Fruit fly (Drosophila melanogaster) whole organism, prepupa: ENCODE results near the gene CG6638.

Experiments used
- Blimp-1 ChIP-seq: fragments of 200-800 bp; sonication (Bioruptor generic); optimal IDR thresholded peaks from 3 replicates; lab custom pipeline; 2017; ENCODE audit warnings: missing biosample characterization, missing genetic modification characterization, mild to moderate bottlenecking, moderate library complexity, missing genetic modification reagents
- CG10669 ChIP-seq: fragments of 200-800 bp; sonication (Bioruptor generic); optimal IDR thresholded peaks from 3 replicates; lab custom pipeline; 2018; ENCODE audit warnings: missing biosample characterization, mild to moderate bottlenecking, missing genetic modification characterization, moderate library complexity
- CG11294 ChIP-seq: fragments of 200-800 bp; sonication (Bioruptor generic); IDR thresholded peaks from 2 replicates; pipeline ENCODE4 v1.3.6; 2022; ENCODE audit warnings: missing biosample characterization, missing genetic modification characterization
- CG11762 ChIP-seq: fragments of 200-800 bp; sonication (Bioruptor generic); optimal IDR thresholded peaks from 3 replicates; lab custom pipeline; 2016; ENCODE audit warnings: missing biosample characterization, missing genetic modification characterization; ENCODE audit not compliant: insufficient read depth
- CG11902 ChIP-seq: fragments of 200-800 bp; sonication (Bioruptor generic); optimal IDR thresholded peaks from 3 replicates; lab custom pipeline; 2016; ENCODE audit warnings: missing biosample characterization, missing genetic modification characterization
- CG1621 ChIP-seq: fragments of 200-800 bp; sonication (Bioruptor generic); optimal IDR thresholded peaks from 3 replicates; lab custom pipeline; 2018; ENCODE audit warnings: missing biosample characterization, mild to moderate bottlenecking, missing genetic modification characterization
- CG16779 ChIP-seq: fragments of 200-800 bp; sonication (Bioruptor generic); optimal IDR thresholded peaks from 3 replicates; lab custom pipeline; 2017; ENCODE audit warnings: missing biosample characterization, mild to moderate bottlenecking, missing genetic modification characterization
- CG31627 ChIP-seq: fragments of 200-800 bp; sonication (Bioruptor generic); optimal IDR thresholded peaks from 3 replicates; lab custom pipeline; 2016; ENCODE audit warnings: missing biosample characterization, missing genetic modification characterization
- CG32006 ChIP-seq: fragments of 200-800 bp; sonication (Bioruptor generic); optimal IDR thresholded peaks from 3 replicates; lab custom pipeline; 2017; ENCODE audit warnings: missing biosample characterization, mild to moderate bottlenecking, missing genetic modification characterization
- CG34406 ChIP-seq: fragments of 200-800 bp; sonication (Bioruptor generic); optimal IDR thresholded peaks from 3 replicates; lab custom pipeline; 2016; ENCODE audit warnings: missing biosample characterization, missing genetic modification characterization
- CG3919 ChIP-seq: fragments of 200-800 bp; sonication (Bioruptor generic); optimal IDR thresholded peaks from 3 replicates; lab custom pipeline; 2016; ENCODE audit warnings: missing biosample characterization, missing genetic modification characterization
- CG4318 ChIP-seq: fragments of 200-800 bp; sonication (Bioruptor generic); optimal IDR thresholded peaks from 3 replicates; lab custom pipeline; 2017; ENCODE audit warnings: missing biosample characterization, mild to moderate bottlenecking, missing genetic modification characterization
- CG6163 ChIP-seq: fragments of 200-800 bp; sonication (Bioruptor generic); IDR thresholded peaks from 3 replicates; pipeline ENCODE4 v1.3.6; 2022; ENCODE audit warnings: missing biosample characterization, missing genetic modification characterization
- CG6792 ChIP-seq: fragments of 200-800 bp; sonication (Bioruptor generic); optimal IDR thresholded peaks from 3 replicates; lab custom pipeline; 2016; ENCODE audit warnings: missing biosample characterization, missing genetic modification characterization
- CG6808 ChIP-seq: fragments of 200-800 bp; sonication (Bioruptor generic); optimal IDR thresholded peaks from 3 replicates; lab custom pipeline; 2017; ENCODE audit warnings: missing biosample characterization, missing genetic modification characterization, mild to moderate bottlenecking, moderate library complexity, missing genetic modification reagents
- CG6854 ChIP-seq: fragments of 200-800 bp; sonication (Bioruptor generic); optimal IDR thresholded peaks from 2 replicates; lab custom pipeline; 2017; ENCODE audit warnings: missing biosample characterization, mild to moderate bottlenecking, missing genetic modification characterization
- CG7368 ChIP-seq: fragments of 200-800 bp; sonication (Bioruptor generic); optimal IDR thresholded peaks from 3 replicates; lab custom pipeline; 2016; ENCODE audit warnings: missing biosample characterization, missing genetic modification characterization
- CG8119 ChIP-seq: fragments of 200-800 bp; sonication (Bioruptor generic); IDR thresholded peaks from 3 replicates; pipeline ENCODE4 v1.3.6; 2022; ENCODE audit warnings: missing biosample characterization, missing genetic modification characterization
- CG8319 ChIP-seq: fragments of 200-800 bp; sonication (Bioruptor generic); optimal IDR thresholded peaks from 3 replicates; lab custom pipeline; 2016; ENCODE audit warnings: missing biosample characterization, missing genetic modification characterization
- CG8632 ChIP-seq: fragments of 200-800 bp; sonication (Bioruptor generic); optimal IDR thresholded peaks from 3 replicates; lab custom pipeline; 2016; ENCODE audit warnings: missing biosample characterization, missing genetic modification characterization
- CG9139 ChIP-seq: fragments of 200-800 bp; sonication (Bioruptor generic); optimal IDR thresholded peaks from 3 replicates; lab custom pipeline; 2017; ENCODE audit warnings: missing biosample characterization, mild to moderate bottlenecking, missing genetic modification characterization
- Eip75B ChIP-seq: fragments of 200-800 bp; sonication (Bioruptor generic); optimal IDR thresholded peaks from 3 replicates; lab custom pipeline; 2016; ENCODE audit warnings: missing biosample characterization, missing genetic modification characterization
- Eip78C ChIP-seq: fragments of 200-800 bp; sonication (Bioruptor generic); peaks from one replicate; lab custom pipeline; 2016; ENCODE audit warnings: missing biosample characterization, missing genetic modification characterization
- Eip93F ChIP-seq: fragments of 200-800 bp; sonication (Bioruptor generic); optimal IDR thresholded peaks from 2 replicates; lab custom pipeline; 2016; ENCODE audit warnings: missing biosample characterization, mild to moderate bottlenecking, missing genetic modification characterization
- Ets21C ChIP-seq: fragments of 200-800 bp; sonication (Bioruptor generic); optimal IDR thresholded peaks from 3 replicates; lab custom pipeline; 2016; ENCODE audit warnings: missing biosample characterization, missing genetic modification characterization
- Ets96B ChIP-seq: fragments of 200-800 bp; optimal IDR thresholded peaks from 2 replicates; lab custom pipeline; 2019; ENCODE audit warnings: missing biosample characterization, mild to moderate bottlenecking, missing genetic modification characterization, moderate library complexity
- Gug ChIP-seq: fragments of 200-800 bp; sonication (Bioruptor generic); IDR thresholded peaks from 2 replicates; pipeline ENCODE4 v1.3.6; 2022; ENCODE audit warnings: missing biosample characterization, missing genetic modification characterization
- Hr39 ChIP-seq: fragments of 200-800 bp; sonication (Bioruptor generic); optimal IDR thresholded peaks from 2 replicates; lab custom pipeline; 2016; ENCODE audit warnings: missing biosample characterization, missing genetic modification characterization
- Hr4 ChIP-seq: fragments of 200-800 bp; sonication (Bioruptor generic); optimal IDR thresholded peaks from 3 replicates; lab custom pipeline; 2016; ENCODE audit warnings: missing biosample characterization, missing genetic modification characterization
- Lpt ChIP-seq: fragments of 200-800 bp; sonication (Bioruptor generic); optimal IDR thresholded peaks from 3 replicates; lab custom pipeline; 2016; ENCODE audit warnings: missing biosample characterization, missing genetic modification characterization
- Met ChIP-seq: fragments of 200-800 bp; sonication (Bioruptor generic); optimal IDR thresholded peaks from 3 replicates; lab custom pipeline; 2016; ENCODE audit warnings: missing biosample characterization, missing genetic modification characterization
- OdsH ChIP-seq: fragments of 200-800 bp; sonication (Bioruptor generic); optimal IDR thresholded peaks from 3 replicates; lab custom pipeline; 2016; ENCODE audit warnings: missing biosample characterization, missing genetic modification characterization
- Smox ChIP-seq: fragments of 200-800 bp; sonication (Bioruptor generic); optimal IDR thresholded peaks from 3 replicates; lab custom pipeline; 2016; ENCODE audit warnings: missing biosample characterization, missing genetic modification characterization
- Sox102F ChIP-seq: fragments of 200-800 bp; sonication (Bioruptor generic); optimal IDR thresholded peaks from 2 replicates; lab custom pipeline; 2016; ENCODE audit warnings: missing biosample characterization, mild to moderate bottlenecking, missing genetic modification characterization
- Sox14 ChIP-seq: fragments of 200-800 bp; sonication (Bioruptor generic); optimal IDR thresholded peaks from 3 replicates; lab custom pipeline; 2016; ENCODE audit warnings: missing biosample characterization, missing genetic modification characterization
- Sox15 ChIP-seq: fragments of 200-800 bp; sonication (Bioruptor generic); optimal IDR thresholded peaks from 3 replicates; lab custom pipeline; 2016; ENCODE audit warnings: missing biosample characterization, missing genetic modification characterization
- dac ChIP-seq: fragments of 200-800 bp; sonication (Bioruptor generic); optimal IDR thresholded peaks from 2 replicates; lab custom pipeline; 2017; ENCODE audit warnings: missing biosample characterization, mild to moderate bottlenecking, missing genetic modification characterization
- dsx ChIP-seq: fragments of 200-800 bp; optimal IDR thresholded peaks from 3 replicates; lab custom pipeline; 2019; ENCODE audit warnings: missing biosample characterization, mild to moderate bottlenecking, missing genetic modification characterization, moderate library complexity; ENCODE audit not compliant: poor library complexity, severe bottlenecking
- eg ChIP-seq: fragments of 200-800 bp; sonication (Bioruptor generic); IDR thresholded peaks from 3 replicates; pipeline ENCODE4 v1.3.6; 2022; ENCODE audit warnings: missing biosample characterization, missing genetic modification characterization
- esn ChIP-seq: fragments of 200-800 bp; sonication (Bioruptor generic); optimal IDR thresholded peaks from 2 replicates; lab custom pipeline; 2016; ENCODE audit warnings: missing biosample characterization, mild to moderate bottlenecking, missing genetic modification characterization, moderate library complexity
- fd59A ChIP-seq: fragments of 200-800 bp; sonication (Bioruptor generic); optimal IDR thresholded peaks from 2 replicates; lab custom pipeline; 2017; ENCODE audit warnings: missing biosample characterization, mild to moderate bottlenecking, missing genetic modification characterization, missing genetic modification reagents
- fd85E ChIP-seq: fragments of 200-800 bp; sonication (Bioruptor generic); optimal IDR thresholded peaks from 3 replicates; lab custom pipeline; 2016; ENCODE audit warnings: missing biosample characterization, missing genetic modification characterization
- fkh ChIP-seq: fragments of 200-800 bp; sonication (Bioruptor generic); optimal IDR thresholded peaks from 3 replicates; lab custom pipeline; 2017; ENCODE audit warnings: missing biosample characterization, mild to moderate bottlenecking, missing genetic modification characterization, moderate library complexity
- lz ChIP-seq: fragments of 200-800 bp; sonication (Bioruptor generic); optimal IDR thresholded peaks from 3 replicates; lab custom pipeline; 2016; ENCODE audit warnings: missing biosample characterization, missing genetic modification characterization
- net ChIP-seq: fragments of 200-800 bp; sonication (Bioruptor generic); optimal IDR thresholded peaks from 3 replicates; lab custom pipeline; 2016; ENCODE audit warnings: missing biosample characterization, missing genetic modification characterization
- pdm3 ChIP-seq: fragments of 200-800 bp; sonication (Bioruptor generic); optimal IDR thresholded peaks from 3 replicates; lab custom pipeline; 2016; ENCODE audit warnings: missing biosample characterization, missing genetic modification characterization
- spab ChIP-seq: fragments of 200-800 bp; sonication (Bioruptor generic); optimal IDR thresholded peaks from 2 replicates; lab custom pipeline; 2017; ENCODE audit warnings: missing biosample characterization, mild to moderate bottlenecking, missing genetic modification characterization, missing genetic modification reagents
- topi ChIP-seq: fragments of 200-800 bp; sonication (Bioruptor generic); optimal IDR thresholded peaks from 3 replicates; lab custom pipeline; 2016; ENCODE audit warnings: missing biosample characterization, missing genetic modification characterization
- vri ChIP-seq: fragments of 200-800 bp; sonication (Bioruptor generic); optimal IDR thresholded peaks from 3 replicates; lab custom pipeline; 2016; ENCODE audit warnings: missing biosample characterization, mild to moderate bottlenecking, missing genetic modification characterization

The CG6638 gene

dm6 chr3L:8547104-8547523 lies 28.8 kb downstream of the CG6638 start (continued):
- no peak for TF ChIP-seq Smox
- TF ChIP-seq eg: peak; percentile 81
- peak; percentile 36 for TF ChIP-seq CG11762 (GFP tag; lab: Kevin White, UChicago)
- peak; percentile 33 for TF ChIP-seq Sox14 (GFP tag; lab: Kevin White, UChicago)
- peak; percentile 60; the same call in 2 of the 3 replicates for TF ChIP-seq CG6163
- TF ChIP-seq CG11902: no peak
- no peak for TF ChIP-seq fd85E (GFP tag; lab: Kevin White, UChicago)

dm6 chr3L:8546355-8546771 lies 29.5 kb downstream of the CG6638 start:
- TF ChIP-seq vri (GFP tag; lab: Kevin White, UChicago): peak; percentile 65
- no peak for TF ChIP-seq CG4318
- TF ChIP-seq dac (GFP tag; lab: Kevin White, UChicago): no peak
- peak; percentile 75 for TF ChIP-seq CG6163
- peak; percentile 57 for TF ChIP-seq dsx (GFP tag; lab: Kevin White, UChicago)
- TF ChIP-seq spab (GFP tag; lab: Kevin White, UChicago): no peak
- TF ChIP-seq Eip78C (GFP tag; lab: Kevin White, UChicago): peak; percentile 75
- TF ChIP-seq CG8119 (GFP tag; lab: Robert Waterston, UW): peak; percentile 70
- no peak for TF ChIP-seq CG8632 (GFP tag; lab: Kevin White, UChicago)
- peak; percentile 92 for TF ChIP-seq fkh (GFP tag; lab: Kevin White, UChicago)
- TF ChIP-seq CG11294 (GFP tag; lab: Robert Waterston, UW): no peak; the same call in 1 of the 2 replicates
- peak; percentile 16 for TF ChIP-seq topi
- TF ChIP-seq Eip93F (GFP tag; lab: Kevin White, UChicago): peak; percentile 71
- peak; percentile 2 for TF ChIP-seq CG10669 (GFP tag; lab: Kevin White, UChicago)
- TF ChIP-seq Hr39: no peak
- TF ChIP-seq CG1621 (tag; lab: Kevin White, UChicago): peak; percentile 41
- TF ChIP-seq Sox102F (GFP tag; lab: Kevin White, UChicago): peak; percentile 57
- TF ChIP-seq Ets96B (tag; lab: Kevin White, UChicago): peak; percentile 7
- TF ChIP-seq net (GFP tag; lab: Kevin White, UChicago): peak; percentile 68
- TF ChIP-seq eg: peak; percentile 61; the same call in 2 of the 3 replicates
- TF ChIP-seq CG34406: peak; percentile 10
- TF ChIP-seq CG11762 (GFP tag; lab: Kevin White, UChicago): peak; percentile 12
- TF ChIP-seq CG9139: peak; percentile 85
- TF ChIP-seq CG31627 (GFP tag; lab: Kevin White, UChicago): no peak
- no peak for TF ChIP-seq CG32006 (GFP tag; lab: Kevin White, UChicago)
- peak; percentile 14 for TF ChIP-seq CG7368 (GFP tag; lab: Kevin White, UChicago)
- peak; percentile 32 for TF ChIP-seq Eip75B (GFP tag; lab: Kevin White, UChicago)
- TF ChIP-seq esn: peak; percentile 35
- TF ChIP-seq Blimp-1 (GFP tag; lab: Kevin White, UChicago): no peak
- TF ChIP-seq CG3919 (GFP tag; lab: Kevin White, UChicago): peak; percentile 64
- no peak for TF ChIP-seq fd59A
- no peak for TF ChIP-seq pdm3 (GFP tag; lab: Kevin White, UChicago)
- no peak for TF ChIP-seq CG6792 (GFP tag; lab: Kevin White, UChicago)
- TF ChIP-seq Gug (GFP tag; lab: Robert Waterston, UW): no peak
- TF ChIP-seq CG6808 (GFP tag; lab: Kevin White, UChicago): no peak
- no peak for TF ChIP-seq OdsH (GFP tag; lab: Kevin White, UChicago)
- no peak for TF ChIP-seq Sox15
- TF ChIP-seq fd85E (GFP tag; lab: Kevin White, UChicago): peak; percentile 45
- TF ChIP-seq CG6854 (GFP tag; lab: Kevin White, UChicago): peak; percentile 79
- TF ChIP-seq Lpt: no peak
- TF ChIP-seq Met (GFP tag; lab: Kevin White, UChicago): peak; percentile 39
- peak; percentile 78 for TF ChIP-seq Sox14 (GFP tag; lab: Kevin White, UChicago)
- no peak for TF ChIP-seq Hr4 (GFP tag; lab: Kevin White, UChicago)
- TF ChIP-seq CG16779 (tag; lab: Kevin White, UChicago): peak; percentile 57
- no peak for TF ChIP-seq CG8319 (GFP tag; lab: Kevin White, UChicago)
- TF ChIP-seq lz (GFP tag; lab: Kevin White, UChicago): no peak
- TF ChIP-seq Ets21C (GFP tag; lab: Kevin White, UChicago): no peak
